Worm (Caenorhabditis elegans) whole organism, L3 larva: Measurements from ENCODE around the gene C52E4.7.

Source experiments
- R02D3.7 ChIP-seq: fragments of 150-350 bp; optimal IDR thresholded peaks from 2 replicates; lab custom pipeline; 2014; ENCODE audit warnings: missing biosample characterization, missing genetic modification characterization
- ZK546.5 ChIP-seq: sonication (generic microtip); optimal IDR thresholded peaks from 2 replicates; lab custom pipeline; 2017; ENCODE audit warnings: missing biosample characterization, missing genetic modification characterization
- aly-2 ChIP-seq: fragments of 150-350 bp; optimal IDR thresholded peaks from 2 replicates; lab custom pipeline; 2014; ENCODE audit warnings: missing biosample characterization, missing genetic modification characterization
- ama-1 ChIP-seq: fragments of 150-350 bp; optimal IDR thresholded peaks from 2 replicates; lab custom pipeline; 2018
- ceh-16 ChIP-seq: sonication (generic microtip); optimal IDR thresholded peaks from 2 replicates; lab custom pipeline; 2017; ENCODE audit warnings: missing biosample characterization, missing genetic modification characterization
- ceh-28 ChIP-seq: fragments of 150-350 bp; optimal IDR thresholded peaks from 2 replicates; lab custom pipeline; 2014; ENCODE audit warnings: missing biosample characterization, missing genetic modification reagents, missing genetic modification characterization
- ceh-82 ChIP-seq: fragments of 150-350 bp; optimal IDR thresholded peaks from 2 replicates; lab custom pipeline; 2014; ENCODE audit warnings: missing biosample characterization, missing genetic modification characterization
- ceh-9 ChIP-seq: sonication (generic microtip); optimal IDR thresholded peaks from 2 replicates; lab custom pipeline; 2018; ENCODE audit warnings: missing biosample characterization, missing genetic modification characterization
- daf-12 ChIP-seq: fragments of 150-350 bp; optimal IDR thresholded peaks from 2 replicates; lab custom pipeline; 2014; ENCODE audit warnings: missing biosample characterization, missing genetic modification reagents, missing genetic modification characterization
- egl-27 ChIP-seq: sonication (generic microtip); optimal IDR thresholded peaks from 4 replicates; lab custom pipeline; 2017; ENCODE audit warnings: missing biosample characterization, missing genetic modification reagents, missing genetic modification characterization
- egl-5 ChIP-seq: fragments of 150-350 bp; optimal IDR thresholded peaks from 2 replicates; lab custom pipeline; 2017; ENCODE audit warnings: missing biosample characterization, missing genetic modification reagents, missing genetic modification characterization, inconsistent platforms
- elt-1 ChIP-seq: fragments of 150-350 bp; optimal IDR thresholded peaks from 2 replicates; lab custom pipeline; 2014; ENCODE audit warnings: missing biosample characterization, missing genetic modification characterization
- elt-2 ChIP-seq: sonication (generic microtip); optimal IDR thresholded peaks from 2 replicates; lab custom pipeline; 2016; ENCODE audit warnings: missing genetic modification reagents, mild to moderate bottlenecking, missing genetic modification characterization, missing compliant biosample characterization
- elt-3 ChIP-seq, 3 experiments: fragments of 150-350 bp in 1 of 3; sonication (generic microtip) in 2 of 3; optimal IDR thresholded peaks; 2 replicates in 2 of 3; 4 replicates in 1 of 3; lab custom pipeline; 2014 to 2017; ENCODE audit warnings: missing biosample characterization in 3 of 3, missing genetic modification characterization in 3 of 3
- eor-1 ChIP-seq, 2 experiments: fragments of 150-350 bp; optimal IDR thresholded peaks; 2 replicates each; lab custom pipeline; 2014 to 2018; ENCODE audit warnings: missing biosample characterization in 2 of 2, missing genetic modification characterization in 2 of 2
- fkh-10 ChIP-seq: sonication (generic microtip); optimal IDR thresholded peaks from 2 replicates; lab custom pipeline; 2017; ENCODE audit warnings: missing biosample characterization, missing genetic modification reagents, missing genetic modification characterization
- fkh-2 ChIP-seq: fragments of 150-350 bp; optimal IDR thresholded peaks from 2 replicates; lab custom pipeline; 2014; ENCODE audit warnings: missing biosample characterization, missing genetic modification reagents, missing genetic modification characterization
- fos-1 ChIP-seq: fragments of 150-350 bp; optimal IDR thresholded peaks from 2 replicates; lab custom pipeline; 2014; ENCODE audit warnings: missing biosample characterization, missing genetic modification characterization
- hmg-11 ChIP-seq: sonication (generic microtip); optimal IDR thresholded peaks from 2 replicates; lab custom pipeline; 2016; ENCODE audit warnings: missing genetic modification characterization, missing compliant biosample characterization
- jun-1 ChIP-seq: fragments of 150-350 bp; optimal IDR thresholded peaks from 2 replicates; lab custom pipeline; 2014; ENCODE audit warnings: missing biosample characterization, missing genetic modification reagents, missing genetic modification characterization
- lin-15B ChIP-seq: fragments of 150-350 bp; optimal IDR thresholded peaks from 2 replicates; lab custom pipeline; 2014; ENCODE audit warnings: missing biosample characterization, missing genetic modification characterization
- lin-39 ChIP-seq: fragments of 150-350 bp; optimal IDR thresholded peaks from 2 replicates; lab custom pipeline; 2018; ENCODE audit warnings: missing biosample characterization, missing genetic modification reagents, missing genetic modification characterization
- lsy-12 ChIP-seq: sonication (generic microtip); optimal IDR thresholded peaks from 2 replicates; lab custom pipeline; 2016; ENCODE audit warnings: mild to moderate bottlenecking, missing genetic modification characterization, missing compliant biosample characterization
- mdl-1 ChIP-seq: fragments of 150-350 bp; optimal IDR thresholded peaks from 2 replicates; lab custom pipeline; 2014; ENCODE audit warnings: missing biosample characterization, missing genetic modification characterization
- mml-1 ChIP-seq: fragments of 150-350 bp; sonication (generic microtip); optimal IDR thresholded peaks from 3 replicates; lab custom pipeline; 2014; ENCODE audit warnings: missing biosample characterization, missing genetic modification characterization
- nfya-1 ChIP-seq: sonication (generic microtip); optimal IDR thresholded peaks from 2 replicates; lab custom pipeline; 2017; ENCODE audit warnings: missing genetic modification characterization, mild to moderate bottlenecking, missing compliant biosample characterization, antibody characterized with exemption, moderate library complexity; ENCODE audit not compliant: insufficient read depth
- nhr-11 ChIP-seq: fragments of 150-350 bp; optimal IDR thresholded peaks from 2 replicates; lab custom pipeline; 2014; ENCODE audit warnings: missing biosample characterization, missing genetic modification characterization
- nhr-12 ChIP-seq: fragments of 150-350 bp; optimal IDR thresholded peaks from 2 replicates; lab custom pipeline; 2014; ENCODE audit warnings: missing biosample characterization, missing genetic modification characterization
- nhr-23 ChIP-seq: fragments of 150-350 bp; optimal IDR thresholded peaks from 2 replicates; lab custom pipeline; 2014; ENCODE audit warnings: missing biosample characterization, missing genetic modification reagents, missing genetic modification characterization
- nhr-237 ChIP-seq: fragments of 150-350 bp; optimal IDR thresholded peaks from 2 replicates; lab custom pipeline; 2014; ENCODE audit warnings: missing biosample characterization, missing genetic modification characterization
- nhr-25 ChIP-seq: sonication (generic microtip); optimal IDR thresholded peaks from 2 replicates; lab custom pipeline; 2017; ENCODE audit warnings: missing biosample characterization, missing genetic modification characterization
- nhr-28 ChIP-seq: fragments of 150-350 bp; optimal IDR thresholded peaks from 2 replicates; lab custom pipeline; 2014; ENCODE audit warnings: missing biosample characterization, missing genetic modification characterization
- nhr-43 ChIP-seq: sonication (generic microtip); optimal IDR thresholded peaks from 2 replicates; lab custom pipeline; 2016; ENCODE audit warnings: mild to moderate bottlenecking, missing genetic modification characterization, missing compliant biosample characterization; ENCODE audit not compliant: poor library complexity, severe bottlenecking
- nhr-67 ChIP-seq: fragments of 150-350 bp; optimal IDR thresholded peaks from 2 replicates; lab custom pipeline; 2014; ENCODE audit warnings: missing biosample characterization, missing genetic modification characterization
- nhr-76 ChIP-seq: fragments of 150-350 bp; sonication (generic microtip); optimal IDR thresholded peaks from 5 replicates; lab custom pipeline; 2014; ENCODE audit warnings: missing biosample characterization, missing genetic modification characterization
- nhr-77 ChIP-seq: fragments of 150-350 bp; optimal IDR thresholded peaks from 2 replicates; lab custom pipeline; 2014; ENCODE audit warnings: missing biosample characterization, missing genetic modification characterization
- pha-4 ChIP-seq: fragments of 150-350 bp; optimal IDR thresholded peaks from 2 replicates; lab custom pipeline; 2014; ENCODE audit warnings: missing biosample characterization, missing genetic modification reagents, missing genetic modification characterization
- pqm-1 ChIP-seq: fragments of 150-350 bp; optimal IDR thresholded peaks from 2 replicates; lab custom pipeline; 2017; ENCODE audit warnings: missing biosample characterization, missing genetic modification characterization, inconsistent platforms
- sea-2 ChIP-seq: fragments of 150-350 bp; sonication (generic microtip); optimal IDR thresholded peaks from 4 replicates; lab custom pipeline; 2014; ENCODE audit warnings: missing biosample characterization, missing genetic modification reagents, missing genetic modification characterization
- skn-1 ChIP-seq: fragments of 150-350 bp; optimal IDR thresholded peaks from 2 replicates; lab custom pipeline; 2014; ENCODE audit warnings: missing biosample characterization, missing genetic modification characterization
- snpc-4 ChIP-seq: fragments of 150-350 bp; optimal IDR thresholded peaks from 2 replicates; lab custom pipeline; 2014; ENCODE audit warnings: missing biosample characterization, missing genetic modification characterization
- tbx-2 ChIP-seq: sonication (generic microtip); optimal IDR thresholded peaks from 2 replicates; lab custom pipeline; 2016; ENCODE audit warnings: mild to moderate bottlenecking, missing genetic modification characterization, missing compliant biosample characterization
- unc-39 ChIP-seq: sonication (generic microtip); optimal IDR thresholded peaks from 4 replicates; lab custom pipeline; 2017; ENCODE audit warnings: missing biosample characterization, missing genetic modification characterization
- unc-62 ChIP-seq: fragments of 150-350 bp; sonication (generic microtip); optimal IDR thresholded peaks from 4 replicates; lab custom pipeline; 2014; ENCODE audit warnings: missing biosample characterization, missing genetic modification reagents, missing genetic modification characterization
- zag-1 ChIP-seq: fragments of 150-350 bp; optimal IDR thresholded peaks from 2 replicates; lab custom pipeline; 2014; ENCODE audit warnings: missing biosample characterization, missing genetic modification characterization
- ztf-11 ChIP-seq: fragments of 150-350 bp; optimal IDR thresholded peaks from 2 replicates; lab custom pipeline; 2014; ENCODE audit warnings: missing biosample characterization, missing genetic modification characterization
- ztf-4 ChIP-seq: fragments of 150-350 bp; optimal IDR thresholded peaks from 2 replicates; lab custom pipeline; 2014; ENCODE audit warnings: missing biosample characterization, missing genetic modification characterization

C52E4.7 gene

ce11 chrV:11982309-11982708 is 11.8 kb upstream of the C52E4.7 start, which contains the start of gene rpt-1:
Gene rpt-1, minus strand, starts transcription at chrV:11982397.
- TF ChIP-seq ztf-4 (tag; lab: Kevin White, UChicago) (no peak), elt-3 (tag; optimal IDR thresholded peaks at IDR 0.05; lab: Kevin White, UChicago) (no peak), ceh-9 (tag; lab: Kevin White, UChicago) (no peak), zag-1 (tag; lab: Kevin White, UChicago) (no peak), egl-27 (tag; lab: Kevin White, UChicago) (no peak), snpc-4 (tag; lab: Kevin White, UChicago) (peak; percentile 90), lin-39 (peak; percentile 45), nhr-237 (tag; lab: Kevin White, UChicago) (no peak), mdl-1 (tag; lab: Kevin White, UChicago) (no peak), ama-1 (lab: Kevin White, UChicago) (no peak), nhr-77 (no peak), skn-1 (tag; lab: Kevin White, UChicago) (peak; percentile 98), nhr-25 (tag; lab: Kevin White, UChicago) (peak; percentile 70), jun-1 (tag; lab: Kevin White, UChicago) (no peak), pqm-1 (tag; lab: Kevin White, UChicago) (no peak), eor-1 (tag; optimal IDR thresholded peaks at IDR 0.05; lab: Kevin White, UChicago) (no peak), mml-1 (tag; lab: Kevin White, UChicago) (no peak), lsy-12 (tag; lab: Kevin White, UChicago) (no peak), ceh-82 (tag; lab: Kevin White, UChicago) (no peak), lin-15B (tag; lab: Kevin White, UChicago) (peak; percentile 90), R02D3.7 (tag; lab: Kevin White, UChicago) (peak; percentile 3), nhr-67 (tag; lab: Kevin White, UChicago) (no peak), elt-1 (peak; percentile 9), ztf-11 (tag; lab: Kevin White, UChicago) (no peak), unc-39 (tag; lab: Kevin White, UChicago) (no peak), sea-2 (GFP tag; lab: Kevin White, UChicago) (no peak), ZK546.5 (tag; lab: Kevin White, UChicago) (no peak), fkh-10 (no peak), nfya-1 (tag; lab: Kevin White, UChicago) (peak; percentile 84), tbx-2 (tag; lab: Kevin White, UChicago) (no peak), nhr-12 (tag; lab: Kevin White, UChicago) (no peak), unc-62 (GFP tag; lab: Kevin White, UChicago) (no peak), nhr-76 (no peak), elt-2 (tag; lab: Kevin White, UChicago) (peak; percentile 29), hmg-11 (tag; lab: Kevin White, UChicago) (peak; percentile 14), fos-1 (tag; lab: Kevin White, UChicago) (no peak), nhr-43 (tag; lab: Kevin White, UChicago) (peak; percentile 5), nhr-28 (tag; lab: Kevin White, UChicago) (no peak), egl-5 (tag; lab: Kevin White, UChicago) (peak; percentile 36), ceh-16 (tag; lab: Kevin White, UChicago) (no peak), nhr-11 (tag; lab: Kevin White, UChicago) (no peak), pha-4 (tag; lab: Kevin White, UChicago) (peak; percentile 89), aly-2 (tag; lab: Kevin White, UChicago) (no peak), nhr-23 (tag; lab: Kevin White, UChicago) (peak; percentile 85), fkh-2 (tag; lab: Kevin White, UChicago) (no peak), daf-12 (no peak), ceh-28 (tag; lab: Kevin White, UChicago) (no peak)
